Worm (Caenorhabditis elegans): ENCODE data around the gene B0432.7.
A peak's percentile ranks its signal among the peaks of the same experiment; 100 is the strongest.

B0432.7 gene

ce11 chrII:221212-221611 is 52.6 kb downstream of the B0432.7 start:
- TF ChIP-seq ref-1 (GFP tag; conservative IDR thresholded peaks at IDR 0.05), result no peak
- no peak for TF ChIP-seq T22C8.4 (GFP tag; IDR thresholded peaks at IDR 0.05)
- 0 out of 2 replicates have a peak, but pooled peaks have one; percentile 24 for TF ChIP-seq tab-1 (GFP tag; IDR thresholded peaks at IDR 0.05)
- no peak for TF ChIP-seq med-1 (GFP tag; optimal IDR thresholded peaks at IDR 0.05; ENCODE audit: insufficient read depth)
- TF ChIP-seq ztf-29 (GFP tag; IDR thresholded peaks at IDR 0.05), result no peak
- no peak for TF ChIP-seq klf-2 (GFP tag; conservative IDR thresholded peaks at IDR 0.05)
- TF ChIP-seq flt-1 (GFP tag; IDR thresholded peaks at IDR 0.05), result 0 out of 2 replicates have a peak, but pooled peaks have one; percentile 58
- TF ChIP-seq cog-1 (tag; optimal IDR thresholded peaks at IDR 0.05), result peak; percentile 20
- no peak for TF ChIP-seq ztf-23 (GFP tag; IDR thresholded peaks at IDR 0.05)

ce11 chrII:220602-221001 is 53.2 kb downstream of the B0432.7 start, which contains the start of gene ubxn-3:
TSS of gene ubxn-3 (minus strand) at chrII:220667.
- TF ChIP-seq T22C8.4 (GFP tag; IDR thresholded peaks at IDR 0.05) (no peak), ref-1 (GFP tag; conservative IDR thresholded peaks at IDR 0.05) (no peak), ztf-23 (GFP tag; IDR thresholded peaks at IDR 0.05) (no peak)

ce11 chrII:219846-220503 is 53.8 kb downstream of the B0432.7 start:
- no peak for TF ChIP-seq med-1 (GFP tag; optimal IDR thresholded peaks at IDR 0.05; ENCODE audit: insufficient read depth)
- no peak for TF ChIP-seq ztf-23 (GFP tag; IDR thresholded peaks at IDR 0.05)
- TF ChIP-seq ref-1 (GFP tag; conservative IDR thresholded peaks at IDR 0.05), result no peak

- TF ChIP-seq cog-1 (tag; optimal IDR thresholded peaks at IDR 0.05), result no peak
- TF ChIP-seq med-1 (GFP tag; optimal IDR thresholded peaks at IDR 0.05; ENCODE audit: insufficient read depth), result no peak
- no peak for TF ChIP-seq ztf-29 (GFP tag; IDR thresholded peaks at IDR 0.05)
- no peak for TF ChIP-seq ztf-23 (GFP tag; IDR thresholded peaks at IDR 0.05)
- TF ChIP-seq flt-1 (GFP tag; IDR thresholded peaks at IDR 0.05), result no peak
- TF ChIP-seq ref-1 (GFP tag; conservative IDR thresholded peaks at IDR 0.05), result no peak
- TF ChIP-seq T22C8.4 (GFP tag; IDR thresholded peaks at IDR 0.05), result no peak
- no peak for TF ChIP-seq tab-1 (GFP tag; IDR thresholded peaks at IDR 0.05)
- TF ChIP-seq klf-2 (GFP tag; conservative IDR thresholded peaks at IDR 0.05), result no peak
These were observed 56.5 kb downstream of the B0432.7 start for ce11 chrII:217308-217707.

- peak; percentile 66 for TF ChIP-seq cog-1 (tag; optimal IDR thresholded peaks at IDR 0.05)
- no peak for TF ChIP-seq tab-1 (GFP tag; IDR thresholded peaks at IDR 0.05)
- peak; percentile 78 for TF ChIP-seq ztf-23 (GFP tag; IDR thresholded peaks at IDR 0.05)
- no peak for TF ChIP-seq T22C8.4 (GFP tag; IDR thresholded peaks at IDR 0.05)
- peak; percentile 75 for TF ChIP-seq flt-1 (GFP tag; IDR thresholded peaks at IDR 0.05)
- TF ChIP-seq med-1 (GFP tag; optimal IDR thresholded peaks at IDR 0.05; ENCODE audit: insufficient read depth), result no peak
- no peak for TF ChIP-seq ref-1 (GFP tag; conservative IDR thresholded peaks at IDR 0.05)
These were observed 57.2 kb downstream of the B0432.7 start, which contains the start of gene F48A11.4 for ce11 chrII:216598-216997. TSS of gene F48A11.4 (minus strand) at chrII:216621.

Measured in whole organism, midembryonic.